Worm (Caenorhabditis elegans): ENCODE results near the gene ceh-58.

Gene ceh-58

DNA sequence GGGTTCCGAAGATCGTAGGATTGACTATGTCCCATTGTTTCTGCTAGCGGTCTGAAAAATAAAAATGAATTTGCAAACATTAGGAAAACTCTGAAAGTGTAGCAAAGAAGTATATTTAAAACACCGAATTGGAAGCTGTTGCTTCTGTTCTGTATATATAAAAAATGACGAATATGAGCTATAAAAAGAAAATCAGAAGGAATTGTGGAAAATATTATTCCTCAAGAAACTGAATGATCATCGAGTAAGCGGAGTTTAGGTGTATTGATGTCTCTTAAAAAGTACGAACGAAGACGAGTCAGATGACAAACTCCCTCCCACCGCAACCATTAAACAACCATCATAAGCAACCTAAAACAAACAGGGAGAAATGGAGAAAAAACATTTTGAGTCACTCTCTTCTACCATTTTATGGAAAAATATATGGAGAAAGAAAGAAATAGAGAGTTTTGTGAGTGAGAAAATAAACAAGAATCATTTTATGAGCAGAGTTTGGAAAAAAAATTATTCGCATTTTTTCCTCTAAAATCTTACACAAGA lies 11.9 kb downstream of the ceh-58 start, which contains the start of gene C07E3.3:
C07E3.3 (minus strand) TSS at position 51 of the 540 bp plus-strand sequence.
- TF ChIP-seq ceh-36 (tag; optimal IDR thresholded peaks at IDR 0.05) = no peak
- no peak for TF ChIP-seq tra-4 (tag; optimal IDR thresholded peaks at IDR 0.05)
- TF ChIP-seq ama-1 (optimal IDR thresholded peaks at IDR 0.05) = no peak
- no peak for TF ChIP-seq flt-1 (GFP tag; IDR thresholded peaks at IDR 0.05)

DNA sequence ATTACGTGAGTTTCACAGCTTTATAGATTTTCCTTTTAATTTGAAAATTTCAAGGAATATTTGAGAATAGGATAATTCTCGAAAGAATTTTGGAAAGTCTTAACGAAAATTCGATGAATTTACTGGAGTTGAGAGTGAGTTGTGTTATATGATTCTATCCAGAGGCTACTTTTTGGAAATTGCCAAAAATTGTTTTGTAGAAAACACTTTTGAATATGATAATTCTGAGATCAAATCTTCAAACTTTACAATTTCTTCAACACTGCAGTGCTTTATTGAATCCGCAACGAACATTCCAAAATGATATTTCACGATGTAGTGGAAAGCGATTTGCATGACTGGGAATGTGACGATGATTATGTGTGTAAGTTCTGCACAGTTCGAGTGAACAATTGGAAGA lies 17.4 kb downstream of the ceh-58 start, which contains the start of gene C07E3.8:
C07E3.8 (plus strand) TSS at position 301 of the 400 bp plus-strand sequence.
- no peak for TF ChIP-seq hmg-4 (GFP tag; optimal IDR thresholded peaks at IDR 0.05)
- TF ChIP-seq scrt-1 (GFP tag; IDR thresholded peaks at IDR 0.05) = no peak
- TF ChIP-seq ama-1 (optimal IDR thresholded peaks at IDR 0.05) = no peak
- TF ChIP-seq F13C5.2 (tag; optimal IDR thresholded peaks at IDR 0.05) = no peak
- TF ChIP-seq sea-1 (GFP tag; conservative IDR thresholded peaks at IDR 0.05) = no peak
- no peak for TF ChIP-seq ets-7 (tag; optimal IDR thresholded peaks at IDR 0.05)
- TF ChIP-seq B0310.2 (tag; optimal IDR thresholded peaks at IDR 0.05) = no peak
- TF ChIP-seq hnd-1 (tag; optimal IDR thresholded peaks at IDR 0.05) = no peak
- no peak for TF ChIP-seq aly-1 (tag; optimal IDR thresholded peaks at IDR 0.05)
- TF ChIP-seq hmbx-1 (tag; optimal IDR thresholded peaks at IDR 0.05) = no peak
- no peak for TF ChIP-seq flt-1 (GFP tag; IDR thresholded peaks at IDR 0.05)
- TF ChIP-seq ceh-36 (tag; optimal IDR thresholded peaks at IDR 0.05) = no peak
- TF ChIP-seq tra-4 (tag; optimal IDR thresholded peaks at IDR 0.05) = no peak
- TF ChIP-seq tbx-37 (GFP tag; conservative IDR thresholded peaks at IDR 0.05) = no peak
- TF ChIP-seq ceh-13 (GFP tag; optimal IDR thresholded peaks at IDR 0.05) = no peak
- TF ChIP-seq pes-1 (GFP tag; IDR thresholded peaks at IDR 0.05) = no peak
- TF ChIP-seq tbx-11 (GFP tag; IDR thresholded peaks at IDR 0.05) = no peak

DNA sequence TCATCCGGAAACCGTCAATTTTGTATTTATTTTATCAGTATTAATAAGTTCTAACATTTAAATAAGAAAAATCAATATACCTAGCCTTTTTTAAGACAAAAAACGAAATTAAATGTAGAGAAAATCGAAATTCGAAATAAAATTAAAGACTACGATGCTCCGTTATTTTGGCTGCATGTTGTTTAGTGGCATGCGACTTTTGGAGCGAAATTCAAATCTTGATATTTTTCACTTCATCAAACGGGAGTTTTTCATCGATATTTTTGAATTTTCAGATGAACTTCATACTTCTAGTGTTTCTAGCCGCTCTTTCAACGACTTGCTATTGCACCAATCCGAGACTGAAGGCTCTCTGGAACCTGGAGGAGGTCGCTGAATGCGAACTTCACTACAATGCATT lies 18.9 kb downstream of the ceh-58 start, which contains the start of gene C07E3.9:
C07E3.9 (plus strand) TSS at position 270 of the 400 bp plus-strand sequence.
- TF ChIP-seq ama-1 (optimal IDR thresholded peaks at IDR 0.05) = no peak
- TF ChIP-seq aly-1 (tag; optimal IDR thresholded peaks at IDR 0.05) = no peak
- no peak for TF ChIP-seq ceh-36 (tag; optimal IDR thresholded peaks at IDR 0.05)
- TF ChIP-seq ets-7 (tag; optimal IDR thresholded peaks at IDR 0.05) = no peak
- no peak for TF ChIP-seq hmbx-1 (tag; optimal IDR thresholded peaks at IDR 0.05)
- TF ChIP-seq sea-1 (GFP tag; conservative IDR thresholded peaks at IDR 0.05) = no peak
- TF ChIP-seq tbx-37 (GFP tag; conservative IDR thresholded peaks at IDR 0.05) = no peak
- no peak for TF ChIP-seq tbx-11 (GFP tag; IDR thresholded peaks at IDR 0.05)
- no peak for TF ChIP-seq flt-1 (GFP tag; IDR thresholded peaks at IDR 0.05)
- TF ChIP-seq hnd-1 (tag; optimal IDR thresholded peaks at IDR 0.05) = no peak
- no peak for TF ChIP-seq F13C5.2 (tag; optimal IDR thresholded peaks at IDR 0.05)
- no peak for TF ChIP-seq pes-1 (GFP tag; IDR thresholded peaks at IDR 0.05)
- TF ChIP-seq hmg-4 (GFP tag; optimal IDR thresholded peaks at IDR 0.05) = no peak
- TF ChIP-seq B0310.2 (tag; optimal IDR thresholded peaks at IDR 0.05) = no peak
- no peak for TF ChIP-seq ceh-13 (GFP tag; optimal IDR thresholded peaks at IDR 0.05)
- no peak for TF ChIP-seq scrt-1 (GFP tag; IDR thresholded peaks at IDR 0.05)
- TF ChIP-seq tra-4 (tag; optimal IDR thresholded peaks at IDR 0.05) = no peak

DNA sequence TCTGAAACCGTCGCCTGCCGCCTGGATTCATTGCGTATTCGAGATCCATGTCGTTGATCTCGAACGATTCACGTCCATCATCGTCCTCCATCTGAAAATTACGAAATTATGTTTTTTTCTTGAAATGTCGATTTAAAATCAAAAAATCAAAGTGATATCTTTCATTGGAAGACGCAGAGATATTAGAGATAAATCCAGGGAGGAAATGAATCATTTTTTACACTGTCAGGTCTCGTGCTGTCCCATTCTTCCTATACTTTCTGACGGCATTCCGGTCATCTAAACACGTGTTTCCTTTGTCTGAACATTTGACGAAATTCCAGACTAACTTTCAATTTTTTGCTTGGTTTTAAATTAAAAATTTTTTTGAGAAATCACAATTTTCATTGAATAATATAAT lies 19.5 kb downstream of the ceh-58 start, which contains the start of gene stip-1:
stip-1 (minus strand) TSS at position 98 of the 400 bp plus-strand sequence.
- TF ChIP-seq flt-1 (GFP tag; IDR thresholded peaks at IDR 0.05) = no peak
- TF ChIP-seq tra-4 (tag; optimal IDR thresholded peaks at IDR 0.05) = no peak
- TF ChIP-seq hnd-1 (tag; optimal IDR thresholded peaks at IDR 0.05) = no peak
- TF ChIP-seq aly-1 (tag; optimal IDR thresholded peaks at IDR 0.05) = no peak

DNA sequence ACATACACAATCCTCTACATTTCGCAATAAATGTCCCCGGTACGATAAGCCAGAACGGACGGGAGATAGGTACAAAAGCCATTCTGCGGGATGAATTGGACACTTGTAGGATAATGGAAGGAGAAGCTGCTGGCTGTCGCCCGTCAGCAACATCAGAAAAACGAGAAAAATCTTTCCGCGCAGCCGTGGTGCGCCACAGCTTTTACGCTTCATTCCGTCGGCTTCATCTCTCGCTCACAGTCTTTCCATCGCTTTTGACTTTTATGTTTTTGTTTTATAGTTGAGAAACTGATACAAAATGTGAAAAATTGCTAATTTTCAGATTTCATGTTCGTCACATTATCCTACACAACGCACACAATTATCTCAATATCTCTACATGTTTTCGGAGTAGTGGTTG lies 23.3 kb downstream of the ceh-58 start, which contains the start of gene C07E3.10:
C07E3.10 (plus strand) TSS at position 301 of the 400 bp plus-strand sequence.
- no peak for TF ChIP-seq F13C5.2 (tag; optimal IDR thresholded peaks at IDR 0.05)
- no peak for TF ChIP-seq flt-1 (GFP tag; IDR thresholded peaks at IDR 0.05)

DNA sequence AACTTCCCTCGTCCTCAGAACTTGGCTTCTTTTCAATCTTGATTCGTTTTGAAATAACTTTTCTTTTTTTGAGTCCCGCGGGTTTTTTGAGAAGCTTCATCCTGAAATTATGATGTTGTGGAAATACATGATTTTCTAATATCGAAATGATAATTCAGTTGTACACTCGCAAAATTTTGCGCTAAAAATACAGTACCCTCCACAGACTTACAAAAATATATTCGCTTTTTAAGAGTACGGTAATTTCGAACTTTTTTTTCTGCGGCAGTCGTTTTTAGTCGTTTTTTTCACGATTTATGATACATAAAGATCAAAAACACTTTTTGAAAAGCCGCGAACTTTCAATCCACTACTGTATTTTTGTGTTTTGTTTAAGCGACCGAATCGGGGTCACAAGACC lies 24.4 kb downstream of the ceh-58 start, which contains the start of gene pro-2:
pro-2 (minus strand) TSS at position 101 of the 400 bp plus-strand sequence.
- no peak for TF ChIP-seq sea-1 (GFP tag; conservative IDR thresholded peaks at IDR 0.05)
- no peak for TF ChIP-seq ceh-36 (tag; optimal IDR thresholded peaks at IDR 0.05)
- no peak for TF ChIP-seq tbx-11 (GFP tag; IDR thresholded peaks at IDR 0.05)
- no peak for TF ChIP-seq ets-7 (tag; optimal IDR thresholded peaks at IDR 0.05)
- no peak for TF ChIP-seq tra-4 (tag; optimal IDR thresholded peaks at IDR 0.05)
- TF ChIP-seq ceh-13 (GFP tag; optimal IDR thresholded peaks at IDR 0.05) = no peak
- TF ChIP-seq scrt-1 (GFP tag; IDR thresholded peaks at IDR 0.05) = no peak
- no peak for TF ChIP-seq B0310.2 (tag; optimal IDR thresholded peaks at IDR 0.05)

DNA sequence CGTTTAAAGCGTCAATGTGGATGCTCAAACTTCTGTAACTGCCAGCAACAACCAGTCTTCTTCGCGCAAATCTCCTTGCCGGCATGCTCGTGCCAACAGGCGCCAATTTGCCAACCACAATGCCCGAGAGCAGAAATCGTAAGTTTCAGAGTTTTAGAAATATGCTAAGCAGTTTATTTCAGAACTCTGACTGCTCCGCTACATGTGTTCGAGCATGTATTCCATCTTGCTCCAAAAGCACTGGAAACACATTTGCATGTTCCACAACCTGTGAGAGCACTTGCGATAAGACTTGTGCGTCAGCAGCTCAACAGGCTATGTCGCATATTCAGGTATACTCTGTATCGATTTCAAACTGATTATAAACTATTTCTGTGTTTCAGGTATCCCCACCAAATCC lies 39.6 kb downstream of the ceh-58 start:
- TF ChIP-seq ceh-36 (tag; optimal IDR thresholded peaks at IDR 0.05) = no peak

DNA sequence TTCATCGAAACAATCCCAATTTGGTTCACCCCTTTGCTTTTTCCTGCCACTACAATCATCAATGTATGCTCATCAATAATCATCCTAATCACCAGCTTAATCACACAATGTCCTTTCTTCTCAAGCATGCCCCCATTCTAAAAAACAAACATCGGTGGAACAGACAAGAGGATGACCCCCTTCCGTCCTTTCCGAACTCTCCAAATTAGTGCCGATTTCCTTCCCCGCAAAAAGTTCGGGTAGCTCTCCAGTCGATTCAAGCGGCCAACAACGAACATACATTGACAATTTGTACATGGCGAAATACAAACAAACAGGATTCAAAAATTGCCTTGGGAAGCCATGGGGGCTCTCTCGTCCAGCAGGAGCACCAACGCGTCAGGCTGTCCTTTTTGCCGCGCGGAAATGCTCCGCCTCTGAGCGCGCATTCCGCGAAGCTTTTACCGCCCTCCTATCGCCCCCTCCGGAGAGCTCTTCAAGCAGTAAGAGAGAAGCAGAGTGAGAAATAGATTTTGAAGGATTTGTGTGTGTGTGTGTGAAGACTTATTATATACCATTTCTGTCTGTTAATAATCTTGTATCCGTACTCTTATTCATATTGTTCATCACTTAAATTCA lies 43.7 kb downstream of the ceh-58 start, which contains the start of gene appg-1:
appg-1 (plus strand) TSS at position 427 of the 618 bp plus-strand sequence.
- TF ChIP-seq aly-1 (tag; optimal IDR thresholded peaks at IDR 0.05) (no peak), hmg-4 (GFP tag; optimal IDR thresholded peaks at IDR 0.05) (no peak), sea-1 (GFP tag; conservative IDR thresholded peaks at IDR 0.05) (no peak), pes-1 (GFP tag; IDR thresholded peaks at IDR 0.05) (no peak), ceh-13 (GFP tag; optimal IDR thresholded peaks at IDR 0.05) (no peak), tbx-11 (GFP tag; IDR thresholded peaks at IDR 0.05) (no peak)

Data from whole organism, early embryonic.